Worm (Caenorhabditis elegans) whole organism, L1 larva: ENCODE results near the gene nspb-4.

Source experiments
- C16A3.4 ChIP-seq: fragments of 150-350 bp; optimal IDR thresholded peaks from 2 replicates; lab custom pipeline; 2014; ENCODE audit warnings: missing biosample characterization, missing genetic modification characterization
- aha-1 ChIP-seq: fragments of 150-350 bp; optimal IDR thresholded peaks from 2 replicates; lab custom pipeline; 2014; ENCODE audit warnings: missing biosample characterization, missing genetic modification characterization
- alr-1 ChIP-seq: fragments of 200-800 bp; sonication (Bioruptor generic); optimal IDR thresholded peaks from 2 replicates; lab custom pipeline; 2018; ENCODE audit warnings: borderline replicate concordance, mild to moderate bottlenecking, missing genetic modification characterization, missing compliant biosample characterization
- ama-1 ChIP-seq: fragments of 150-350 bp; optimal IDR thresholded peaks from 2 replicates; lab custom pipeline; 2014
- blmp-1 ChIP-seq: fragments of 150-350 bp; optimal IDR thresholded peaks from 2 replicates; lab custom pipeline; 2014; ENCODE audit warnings: missing biosample characterization, missing genetic modification characterization
- ceh-63 ChIP-seq: fragments of 200-800 bp; sonication (Bioruptor generic); optimal IDR thresholded peaks from 2 replicates; lab custom pipeline; 2018; ENCODE audit warnings: mild to moderate bottlenecking, missing genetic modification characterization, missing compliant biosample characterization
- ceh-8 ChIP-seq: fragments of 200-800 bp; sonication (Bioruptor generic); optimal IDR thresholded peaks from 2 replicates; lab custom pipeline; 2018; ENCODE audit warnings: mild to moderate bottlenecking, missing genetic modification characterization, moderate library complexity, missing compliant biosample characterization
- ceh-88 ChIP-seq: fragments of 200-800 bp; sonication (Bioruptor generic); IDR thresholded peaks from 2 replicates; pipeline ENCODE4 v1.3.6; 2022; ENCODE audit warnings: missing genetic modification characterization, missing compliant biosample characterization
- ceh-90 ChIP-seq: sonication (generic microtip); optimal IDR thresholded peaks from 2 replicates; lab custom pipeline; 2016; ENCODE audit warnings: missing genetic modification characterization, missing compliant biosample characterization
- dsc-1 ChIP-seq: sonication (generic microtip); optimal IDR thresholded peaks from 2 replicates; lab custom pipeline; 2016; ENCODE audit warnings: mild to moderate bottlenecking, missing genetic modification characterization, missing compliant biosample characterization
- efl-1 ChIP-seq, 4 experiments: fragments of 150-350 bp; optimal IDR thresholded peaks in 3 of 4; peaks in 1 of 4; 1 replicate in 1 of 4; 2 replicates in 3 of 4; lab custom pipeline; 2014; ENCODE audit warnings: missing biosample characterization in 2 of 4, missing genetic modification characterization in 2 of 4, missing genetic modification reagents in 2 of 4
- egl-27 ChIP-seq, 2 experiments: fragments of 150-350 bp in 1 of 2; sonication (generic microtip); optimal IDR thresholded peaks; 3 replicates each; lab custom pipeline; 2017 to 2018; ENCODE audit warnings: missing biosample characterization in 2 of 2, missing genetic modification characterization in 2 of 2, missing genetic modification reagents in 2 of 2
- elt-2 ChIP-seq: sonication (generic microtip); optimal IDR thresholded peaks from 2 replicates; lab custom pipeline; 2016; ENCODE audit warnings: missing genetic modification characterization, mild to moderate bottlenecking, inconsistent platforms, missing compliant biosample characterization, missing genetic modification reagents
- elt-3 ChIP-seq, 6 experiments: fragments of 150-350 bp in 1 of 6; sonication (generic microtip); optimal IDR thresholded peaks; 2 replicates each; lab custom pipeline; 2017 to 2018; ENCODE audit warnings: missing biosample characterization in 6 of 6, missing genetic modification characterization in 6 of 6, inconsistent platforms in 1 of 6
- fkh-10 ChIP-seq: sonication (generic microtip); optimal IDR thresholded peaks from 2 replicates; lab custom pipeline; 2017; ENCODE audit warnings: missing biosample characterization, missing genetic modification reagents, missing genetic modification characterization
- fkh-4 ChIP-seq: sonication (generic microtip); optimal IDR thresholded peaks from 2 replicates; lab custom pipeline; 2016; ENCODE audit warnings: missing compliant biosample characterization, missing genetic modification characterization, borderline replicate concordance
- hlh-17 ChIP-seq: fragments of 200-800 bp; sonication (Bioruptor generic); optimal IDR thresholded peaks from 2 replicates; lab custom pipeline; 2018; ENCODE audit warnings: missing genetic modification characterization, mild to moderate bottlenecking, missing compliant biosample characterization, moderate library complexity, borderline replicate concordance
- hlh-4 ChIP-seq: sonication (generic microtip); optimal IDR thresholded peaks from 2 replicates; lab custom pipeline; 2016; ENCODE audit warnings: mild to moderate bottlenecking, missing genetic modification characterization, missing compliant biosample characterization
- hpl-2 ChIP-seq: fragments of 150-350 bp; optimal IDR thresholded peaks from 2 replicates; lab custom pipeline; 2014; ENCODE audit warnings: missing biosample characterization, missing genetic modification reagents, missing genetic modification characterization
- irx-1 ChIP-seq: sonication (generic microtip); optimal IDR thresholded peaks from 2 replicates; lab custom pipeline; 2016; ENCODE audit warnings: missing genetic modification characterization, missing compliant biosample characterization
- isw-1 ChIP-seq: fragments of 200-800 bp; sonication (Bioruptor generic); IDR thresholded peaks from 2 replicates; pipeline ENCODE4 v1.3.6; 2022; ENCODE audit warnings: missing genetic modification characterization, missing compliant biosample characterization
- lin-13 ChIP-seq: fragments of 150-350 bp; optimal IDR thresholded peaks from 2 replicates; lab custom pipeline; 2014; ENCODE audit warnings: missing biosample characterization, missing genetic modification reagents, missing genetic modification characterization
- lin-14 ChIP-seq: fragments of 200-800 bp; sonication (Bioruptor generic); optimal IDR thresholded peaks from 2 replicates; lab custom pipeline; 2018; ENCODE audit warnings: mild to moderate bottlenecking, missing genetic modification characterization, moderate library complexity, missing compliant biosample characterization
- lin-15B ChIP-seq: fragments of 150-350 bp; sonication (generic microtip); optimal IDR thresholded peaks from 3 replicates; lab custom pipeline; 2014; ENCODE audit warnings: missing biosample characterization, missing genetic modification characterization
- lin-39 ChIP-seq: fragments of 150-350 bp; optimal IDR thresholded peaks from 2 replicates; lab custom pipeline; 2014; ENCODE audit warnings: missing biosample characterization, missing genetic modification reagents, missing genetic modification characterization
- lsy-2 ChIP-seq, 2 experiments: fragments of 150-350 bp; optimal IDR thresholded peaks; 2 replicates each; lab custom pipeline; 2014; ENCODE audit warnings: missing biosample characterization in 2 of 2, missing genetic modification characterization in 2 of 2
- mab-9 ChIP-seq: fragments of 200-800 bp; sonication (Bioruptor generic); IDR thresholded peaks from 2 replicates; pipeline ENCODE4 v1.3.6; 2022; ENCODE audit warnings: missing genetic modification reagents, missing genetic modification characterization, missing compliant biosample characterization
- nhr-11 ChIP-seq: fragments of 150-350 bp; optimal IDR thresholded peaks from 2 replicates; lab custom pipeline; 2014; ENCODE audit warnings: missing biosample characterization, missing genetic modification characterization
- nhr-20 ChIP-seq: sonication (generic microtip); optimal IDR thresholded peaks from 2 replicates; lab custom pipeline; 2016; ENCODE audit warnings: mild to moderate bottlenecking, missing genetic modification characterization, missing compliant biosample characterization
- nhr-28 ChIP-seq: fragments of 150-350 bp; optimal IDR thresholded peaks from 2 replicates; lab custom pipeline; 2014; ENCODE audit warnings: missing biosample characterization, missing genetic modification characterization
- nhr-71 ChIP-seq: sonication (generic microtip); optimal IDR thresholded peaks from 2 replicates; lab custom pipeline; 2016; ENCODE audit warnings: mild to moderate bottlenecking, missing genetic modification characterization, moderate library complexity, missing compliant biosample characterization
- nhr-84 ChIP-seq: sonication (generic microtip); optimal IDR thresholded peaks from 2 replicates; lab custom pipeline; 2017; ENCODE audit warnings: missing biosample characterization, missing genetic modification characterization
- nhr-85 ChIP-seq: sonication (generic microtip); peaks from one replicate; lab custom pipeline; 2016; ENCODE audit warnings: missing genetic modification characterization, inconsistent platforms, missing compliant biosample characterization
- pag-3 ChIP-seq: sonication (generic microtip); optimal IDR thresholded peaks from 2 replicates; lab custom pipeline; 2017; ENCODE audit warnings: missing genetic modification characterization, mild to moderate bottlenecking, missing compliant biosample characterization, antibody characterized with exemption, borderline replicate concordance; ENCODE audit not compliant: insufficient read depth
- pax-3 ChIP-seq: fragments of 200-800 bp; sonication (Bioruptor generic); optimal IDR thresholded peaks from 2 replicates; lab custom pipeline; 2018; ENCODE audit warnings: mild to moderate bottlenecking, missing genetic modification characterization, moderate library complexity, missing compliant biosample characterization
- snpc-4 ChIP-seq: fragments of 150-350 bp; optimal IDR thresholded peaks from 2 replicates; lab custom pipeline; 2014; ENCODE audit warnings: missing biosample characterization, missing genetic modification characterization
- snu-23 ChIP-seq: sonication (generic microtip); optimal IDR thresholded peaks from 2 replicates; lab custom pipeline; 2016; ENCODE audit warnings: missing genetic modification characterization, missing compliant biosample characterization
- sox-4 ChIP-seq: sonication (generic microtip); optimal IDR thresholded peaks from 2 replicates; lab custom pipeline; 2016; ENCODE audit warnings: missing genetic modification characterization, missing compliant biosample characterization
- sptf-1 ChIP-seq: fragments of 150-350 bp; optimal IDR thresholded peaks from 2 replicates; lab custom pipeline; 2014; ENCODE audit warnings: missing biosample characterization, missing genetic modification characterization
- swsn-7 ChIP-seq: sonication (generic microtip); optimal IDR thresholded peaks from 2 replicates; lab custom pipeline; 2016; ENCODE audit warnings: missing genetic modification characterization, missing compliant biosample characterization
- tbx-2 ChIP-seq: sonication (generic microtip); optimal IDR thresholded peaks from 2 replicates; lab custom pipeline; 2016; ENCODE audit warnings: missing genetic modification characterization, missing compliant biosample characterization
- unc-30 ChIP-seq: sonication (generic microtip); optimal IDR thresholded peaks from 2 replicates; lab custom pipeline; 2017; ENCODE audit warnings: missing biosample characterization, missing genetic modification characterization
- unc-62 ChIP-seq: fragments of 150-350 bp; optimal IDR thresholded peaks from 2 replicates; lab custom pipeline; 2014; ENCODE audit warnings: missing biosample characterization, missing genetic modification reagents, missing genetic modification characterization
- unc-86 ChIP-seq: sonication (generic microtip); optimal IDR thresholded peaks from 2 replicates; lab custom pipeline; 2016; ENCODE audit warnings: missing genetic modification characterization, missing compliant biosample characterization
- vab-15 ChIP-seq: sonication (generic microtip); optimal IDR thresholded peaks from 2 replicates; lab custom pipeline; 2017; ENCODE audit warnings: missing genotype, mild to moderate bottlenecking, missing genetic modification characterization, missing compliant biosample characterization
- xbp-1 ChIP-seq: sonication (generic microtip); optimal IDR thresholded peaks from 2 replicates; lab custom pipeline; 2016; ENCODE audit warnings: missing genetic modification characterization, missing compliant biosample characterization
- zag-1 ChIP-seq: fragments of 150-350 bp; optimal IDR thresholded peaks from 2 replicates; lab custom pipeline; 2014; ENCODE audit warnings: missing biosample characterization, missing genetic modification characterization
- ztf-11 ChIP-seq, 2 experiments: sonication (generic microtip); optimal IDR thresholded peaks; 2 replicates each; lab custom pipeline; 2016 to 2017; ENCODE audit warnings: missing genetic modification characterization in 2 of 2, missing biosample characterization in 1 of 2, missing compliant biosample characterization in 1 of 2
- ztf-4 ChIP-seq: fragments of 150-350 bp; optimal IDR thresholded peaks from 2 replicates; lab custom pipeline; 2014; ENCODE audit warnings: missing biosample characterization, missing genetic modification characterization

Gene nspb-4

ce11 chrIV:6631704-6632272 is 33.8 kb downstream of the nspb-4 start, which contains the start of the genes cest-5.1 and C01B10.9 (continued):
- TF ChIP-seq lin-14 (GFP tag; lab: Kevin White, UChicago), result no peak
- peak; percentile 66 for TF ChIP-seq C16A3.4 (tag; lab: Kevin White, UChicago)
- TF ChIP-seq lin-13, result peak; percentile 42
- no peak for TF ChIP-seq zag-1
- peak in 1 of 6 experiments; percentile 46 for TF ChIP-seq elt-3 (tag; optimal IDR thresholded peaks at IDR 0.05; lab: Kevin White, UChicago)
- no peak for TF ChIP-seq sptf-1 (tag; lab: Kevin White, UChicago)
- peak; percentile 86 for TF ChIP-seq pax-3 (tag; lab: Kevin White, UChicago)
- TF ChIP-seq nhr-71 (tag; lab: Kevin White, UChicago), result peak; percentile 92
- no peak for TF ChIP-seq hpl-2 (GFP tag; lab: Kevin White, UChicago)
- peak; percentile 88 for TF ChIP-seq dsc-1 (tag; lab: Kevin White, UChicago)
- no peak for TF ChIP-seq ama-1 (lab: Kevin White, UChicago)
- TF ChIP-seq aha-1 (tag; lab: Kevin White, UChicago), result no peak
- TF ChIP-seq sox-4 (tag; lab: Kevin White, UChicago), result peak; percentile 86
- peak; percentile 67; the same call in 1 of the 2 replicates for TF ChIP-seq mab-9 (GFP tag; lab: Robert Waterston, UW)
- TF ChIP-seq efl-1 (optimal IDR thresholded peaks at IDR 0.05; lab: Kevin White, UChicago), result peak; percentile 64 to 95
- TF ChIP-seq efl-1 (GFP tag; optimal IDR thresholded peaks at IDR 0.05 in 1 of 2; lab: Kevin White, UChicago), result peak; percentile 95 to 99
- peak; percentile 53 for TF ChIP-seq snpc-4 (tag; lab: Kevin White, UChicago)
- TF ChIP-seq irx-1, result peak; percentile 94
- TF ChIP-seq hlh-17, result no peak
- TF ChIP-seq blmp-1 (tag; lab: Kevin White, UChicago), result peak; percentile 51
- no peak for TF ChIP-seq unc-62 (GFP tag; lab: Kevin White, UChicago)
- peak; percentile 70 for TF ChIP-seq ceh-88 (GFP tag; lab: Robert Waterston, UW)
- TF ChIP-seq nhr-11 (tag; lab: Kevin White, UChicago), result peak; percentile 3
- TF ChIP-seq fkh-4 (tag; lab: Kevin White, UChicago), result peak; percentile 91
- peak; percentile 90 for TF ChIP-seq tbx-2
- TF ChIP-seq lsy-2 (tag; optimal IDR thresholded peaks at IDR 0.05; lab: Kevin White, UChicago), result peak; percentile 78 to 82
- no peak for TF ChIP-seq nhr-84
- no peak for TF ChIP-seq egl-27 (tag; optimal IDR thresholded peaks at IDR 0.05; lab: Kevin White, UChicago)
- TF ChIP-seq hlh-4, result peak; percentile 28
- TF ChIP-seq ceh-90 (tag; lab: Kevin White, UChicago), result peak; percentile 93
- TF ChIP-seq ceh-63 (GFP tag; lab: Kevin White, UChicago), result no peak
- TF ChIP-seq pag-3 (tag; lab: Kevin White, UChicago), result peak; percentile 12
- TF ChIP-seq elt-2 (tag; lab: Kevin White, UChicago), result peak; percentile 67
- peak; percentile 60 for TF ChIP-seq vab-15 (tag; lab: Kevin White, UChicago)
- no peak for TF ChIP-seq alr-1 (tag; lab: Kevin White, UChicago)
- peak; percentile 82 for TF ChIP-seq xbp-1 (tag; lab: Kevin White, UChicago)
- TF ChIP-seq ztf-4 (tag; lab: Kevin White, UChicago), result no peak
- TF ChIP-seq nhr-28 (tag; lab: Kevin White, UChicago), result no peak
- no peak for TF ChIP-seq ceh-8 (GFP tag; lab: Kevin White, UChicago)
- TF ChIP-seq fkh-10, result no peak
- TF ChIP-seq ztf-11 (tag; optimal IDR thresholded peaks at IDR 0.05; lab: Kevin White, UChicago), result peak in 1 of 2 experiments; percentile 90
- peak; percentile 92 for TF ChIP-seq nhr-85 (tag; lab: Kevin White, UChicago)
- peak; percentile 81 for TF ChIP-seq isw-1 (GFP tag; lab: Robert Waterston, UW)
- peak; percentile 82 for TF ChIP-seq swsn-7 (tag; lab: Kevin White, UChicago)
- no peak for TF ChIP-seq unc-30
- TF ChIP-seq unc-86 (tag; lab: Kevin White, UChicago), result peak; percentile 78
- peak; percentile 66 for TF ChIP-seq lin-39 (tag; lab: Kevin White, UChicago)
- peak; percentile 80 for TF ChIP-seq nhr-20
- TF ChIP-seq snu-23 (GFP tag; lab: Kevin White, UChicago), result peak; percentile 85
- peak; percentile 62 for TF ChIP-seq lin-15B (tag; lab: Kevin White, UChicago)
